Worm (Caenorhabditis elegans): ENCODE data around the gene str-148.

Gene str-148

DNA sequence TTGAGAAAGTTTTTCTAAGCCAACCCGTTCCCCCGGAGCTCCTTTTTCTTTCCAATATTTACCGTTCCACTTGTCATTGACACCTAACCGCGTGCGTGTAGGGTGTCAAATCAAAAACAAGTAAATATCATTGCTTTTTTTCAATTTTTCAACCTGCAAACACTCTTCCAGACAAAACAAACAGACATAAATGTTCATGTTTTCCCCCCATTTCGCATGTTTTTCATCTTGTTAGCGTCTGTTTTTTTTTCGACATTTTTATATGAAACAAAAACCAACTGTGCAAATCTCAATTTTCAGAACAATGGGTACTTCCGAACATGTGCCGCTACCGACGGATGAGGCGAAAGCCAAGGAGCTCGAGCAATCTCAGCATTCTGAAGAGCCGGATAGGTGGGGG is 45.9 kb downstream of the str-148 start, which contains the start of gene snf-3:
snf-3 (plus strand) TSS at position 301 of the 400 bp plus-strand sequence.
- TF ChIP-seq zag-1 (tag; optimal IDR thresholded peaks at IDR 0.05) (no peak), pha-4 (tag; optimal IDR thresholded peaks at IDR 0.05) (peak; percentile 5), nhr-67 (tag; optimal IDR thresholded peaks at IDR 0.05) (no peak)

Data from whole organism, L3 larva.